Fruit fly (Drosophila melanogaster): ENCODE data around the gene CG13727.

Gene CG13727

DNA sequence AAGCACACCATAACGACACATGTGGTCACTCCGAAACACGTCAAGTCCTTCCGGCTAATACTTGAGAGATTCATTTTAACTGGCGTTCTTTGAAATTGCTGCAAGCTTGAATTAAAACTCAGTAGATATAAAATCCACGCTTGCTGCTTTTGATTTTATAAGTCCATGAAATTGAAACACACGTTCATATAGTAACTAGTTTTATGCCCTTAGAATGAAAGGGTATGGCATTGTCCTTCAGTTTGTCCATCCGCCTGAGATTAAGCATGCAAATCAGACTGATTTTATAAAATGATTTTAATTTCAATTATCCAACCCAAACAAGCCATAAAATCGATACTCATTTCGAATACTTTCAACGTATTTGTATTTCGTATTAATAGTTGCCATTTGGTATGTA, 3.5 kb upstream of the CG13727 start, which contains the start of gene brv2:
TSS of gene brv2 (minus strand) at position 101 of the 400 bp plus-strand sequence.
- TF ChIP-seq CG33017 (tag; optimal IDR thresholded peaks at IDR 0.05): no peak
- no peak for TF ChIP-seq CG1620 (GFP tag; optimal IDR thresholded peaks at IDR 0.05)
- no peak for TF ChIP-seq CG11617 (GFP tag; optimal IDR thresholded peaks at IDR 0.05)
- no peak for TF ChIP-seq Crg-1 (GFP tag; optimal IDR thresholded peaks at IDR 0.05)
- TF ChIP-seq CG7045 (GFP tag; optimal IDR thresholded peaks at IDR 0.05): no peak
- TF ChIP-seq CG14711 (tag; optimal IDR thresholded peaks at IDR 0.05): no peak
- TF ChIP-seq CG7101 (tag; optimal IDR thresholded peaks at IDR 0.05): no peak
- no peak for TF ChIP-seq cnc (optimal IDR thresholded peaks at IDR 0.05)
- no peak for TF ChIP-seq bab1 (GFP tag; optimal IDR thresholded peaks at IDR 0.05)
- TF ChIP-seq ovo (GFP tag; optimal IDR thresholded peaks at IDR 0.05): no peak
- no peak for TF ChIP-seq Clk (GFP tag; optimal IDR thresholded peaks at IDR 0.05)
- no peak for TF ChIP-seq kay (GFP tag; ENCODE audit: borderline replicate concordance)
- no peak for TF ChIP-seq CG12768 (GFP tag; optimal IDR thresholded peaks at IDR 0.05)
- no peak for TF ChIP-seq tj (GFP tag; optimal IDR thresholded peaks at IDR 0.05)
- no peak for TF ChIP-seq CG5204 (GFP tag; optimal IDR thresholded peaks at IDR 0.05)
- no peak for TF ChIP-seq Mnt (GFP tag; optimal IDR thresholded peaks at IDR 0.05)
- no peak for TF ChIP-seq pad (GFP tag; optimal IDR thresholded peaks at IDR 0.05)
- TF ChIP-seq Hr96 (GFP tag; optimal IDR thresholded peaks at IDR 0.05): no peak

dm6 chr3L:17339756-17340155, 1.4 kb downstream of the CG13727 start:
- TF ChIP-seq CG11617 (GFP tag; optimal IDR thresholded peaks at IDR 0.05): no peak

dm6 chr3L:17339122-17339521, 2.0 kb downstream of the CG13727 start, which contains the start of gene CG6479:
TSS of gene CG6479 (minus strand) at chr3L:17339262.
- no peak for TF ChIP-seq CG7101 (tag; optimal IDR thresholded peaks at IDR 0.05)
- TF ChIP-seq Mnt (GFP tag; optimal IDR thresholded peaks at IDR 0.05): no peak
- no peak for TF ChIP-seq Hr96 (GFP tag; optimal IDR thresholded peaks at IDR 0.05)
- no peak for TF ChIP-seq CG14711 (tag; optimal IDR thresholded peaks at IDR 0.05)
- no peak for TF ChIP-seq pad (GFP tag; optimal IDR thresholded peaks at IDR 0.05)
- TF ChIP-seq cic (GFP tag; optimal IDR thresholded peaks at IDR 0.05): no peak
- no peak for TF ChIP-seq Crg-1 (GFP tag; optimal IDR thresholded peaks at IDR 0.05)
- TF ChIP-seq CG12768 (GFP tag; optimal IDR thresholded peaks at IDR 0.05): no peak
- no peak for TF ChIP-seq CG33017 (tag; optimal IDR thresholded peaks at IDR 0.05)
- TF ChIP-seq CG7045 (GFP tag; optimal IDR thresholded peaks at IDR 0.05): no peak
- TF ChIP-seq CG1620 (GFP tag; optimal IDR thresholded peaks at IDR 0.05): no peak
- TF ChIP-seq CG5204 (GFP tag; optimal IDR thresholded peaks at IDR 0.05): no peak
- no peak for TF ChIP-seq cnc (optimal IDR thresholded peaks at IDR 0.05)
- TF ChIP-seq CG11617 (GFP tag; optimal IDR thresholded peaks at IDR 0.05): no peak
- TF ChIP-seq tj (GFP tag; optimal IDR thresholded peaks at IDR 0.05): no peak
- TF ChIP-seq toe (GFP tag; optimal IDR thresholded peaks at IDR 0.05): no peak
- no peak for TF ChIP-seq Clk (GFP tag; optimal IDR thresholded peaks at IDR 0.05)

- TF ChIP-seq CG7045 (GFP tag; optimal IDR thresholded peaks at IDR 0.05): no peak
- no peak for TF ChIP-seq cic (GFP tag; optimal IDR thresholded peaks at IDR 0.05)
- TF ChIP-seq cnc (optimal IDR thresholded peaks at IDR 0.05): no peak
- TF ChIP-seq Mnt (GFP tag; optimal IDR thresholded peaks at IDR 0.05): no peak
- TF ChIP-seq bab1 (GFP tag; optimal IDR thresholded peaks at IDR 0.05): no peak
- TF ChIP-seq ovo (GFP tag; optimal IDR thresholded peaks at IDR 0.05): no peak
- no peak for TF ChIP-seq CG12768 (GFP tag; optimal IDR thresholded peaks at IDR 0.05)
- TF ChIP-seq tj (GFP tag; optimal IDR thresholded peaks at IDR 0.05): no peak
- no peak for TF ChIP-seq pad (GFP tag; optimal IDR thresholded peaks at IDR 0.05)
- no peak for TF ChIP-seq CG1620 (GFP tag; optimal IDR thresholded peaks at IDR 0.05)
- no peak for TF ChIP-seq CG33017 (tag; optimal IDR thresholded peaks at IDR 0.05)
- no peak for TF ChIP-seq kay (GFP tag; ENCODE audit: borderline replicate concordance)
- TF ChIP-seq CG7101 (tag; optimal IDR thresholded peaks at IDR 0.05): no peak
- no peak for TF ChIP-seq Clk (GFP tag; optimal IDR thresholded peaks at IDR 0.05)
- TF ChIP-seq CG14711 (tag; optimal IDR thresholded peaks at IDR 0.05): no peak
- no peak for TF ChIP-seq Crg-1 (GFP tag; optimal IDR thresholded peaks at IDR 0.05)
- TF ChIP-seq Hr96 (GFP tag; optimal IDR thresholded peaks at IDR 0.05): no peak
- no peak for TF ChIP-seq toe (GFP tag; optimal IDR thresholded peaks at IDR 0.05)
- no peak for TF ChIP-seq CG11617 (GFP tag; optimal IDR thresholded peaks at IDR 0.05)
Observed at dm6 chr3L:17329069-17329468, 12.0 kb downstream of the CG13727 start, which contains the start of gene Or74a. TSS of gene Or74a (minus strand) at chr3L:17329169.

DNA sequence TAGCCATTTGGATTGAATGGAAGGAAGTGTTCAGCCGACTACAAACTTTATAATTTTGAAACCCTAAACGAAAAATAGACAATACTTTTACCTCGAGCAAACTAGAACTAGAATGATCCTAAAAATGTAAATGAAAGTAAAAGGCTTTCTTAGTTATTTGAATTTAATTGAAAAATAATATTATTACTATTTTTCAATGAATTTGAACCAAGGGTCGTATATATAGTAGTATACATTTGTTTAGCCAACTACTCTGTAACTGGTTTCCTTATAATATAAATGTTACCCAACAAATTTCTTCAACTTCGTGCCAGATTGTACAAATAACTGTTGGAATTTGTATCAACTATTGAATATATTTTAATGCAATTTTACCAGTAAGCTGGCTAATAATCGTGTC, 15.7 kb downstream of the CG13727 start, which contains the start of gene CG13725:
TSS of gene CG13725 (minus strand) at position 101 of the 400 bp plus-strand sequence.
- no peak for TF ChIP-seq bab1 (GFP tag; optimal IDR thresholded peaks at IDR 0.05)
- no peak for TF ChIP-seq CG5204 (GFP tag; optimal IDR thresholded peaks at IDR 0.05)
- TF ChIP-seq kay (GFP tag; ENCODE audit: borderline replicate concordance): no peak
- no peak for TF ChIP-seq cic (GFP tag; optimal IDR thresholded peaks at IDR 0.05)
- no peak for TF ChIP-seq CG14711 (tag; optimal IDR thresholded peaks at IDR 0.05)
- no peak for TF ChIP-seq tj (GFP tag; optimal IDR thresholded peaks at IDR 0.05)
- no peak for TF ChIP-seq toe (GFP tag; optimal IDR thresholded peaks at IDR 0.05)
- no peak for TF ChIP-seq CG1620 (GFP tag; optimal IDR thresholded peaks at IDR 0.05)
- TF ChIP-seq Hr96 (GFP tag; optimal IDR thresholded peaks at IDR 0.05): no peak
- no peak for TF ChIP-seq cnc (optimal IDR thresholded peaks at IDR 0.05)
- TF ChIP-seq CG12768 (GFP tag; optimal IDR thresholded peaks at IDR 0.05): no peak
- TF ChIP-seq Clk (GFP tag; optimal IDR thresholded peaks at IDR 0.05): no peak
- no peak for TF ChIP-seq Crg-1 (GFP tag; optimal IDR thresholded peaks at IDR 0.05)
- no peak for TF ChIP-seq CG7101 (tag; optimal IDR thresholded peaks at IDR 0.05)
- TF ChIP-seq CG33017 (tag; optimal IDR thresholded peaks at IDR 0.05): no peak
- no peak for TF ChIP-seq CG11617 (GFP tag; optimal IDR thresholded peaks at IDR 0.05)
- TF ChIP-seq CG7045 (GFP tag; optimal IDR thresholded peaks at IDR 0.05): no peak

DNA sequence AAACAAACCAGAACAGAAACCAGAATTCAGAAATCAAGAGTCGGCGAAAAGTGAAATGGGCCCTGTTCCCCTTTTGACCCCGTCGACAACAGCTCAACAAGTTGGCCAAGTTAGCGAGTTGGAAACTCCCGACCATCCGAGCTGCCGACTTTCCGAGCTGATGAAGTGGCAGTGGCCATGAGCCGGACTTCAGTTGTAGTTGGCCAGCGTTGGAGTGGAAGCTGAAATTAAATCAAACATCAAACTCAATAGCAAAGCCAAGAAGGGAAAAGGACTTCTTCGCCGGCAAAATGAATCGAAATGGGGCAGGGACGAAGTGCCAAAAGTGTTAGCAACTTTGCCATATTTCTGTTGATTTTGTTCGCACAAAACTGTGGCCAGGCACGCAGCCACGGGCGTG, 18.6 kb downstream of the CG13727 start, which contains the start of gene CG13724:
TSS of gene CG13724 (plus strand) at position 301 of the 400 bp plus-strand sequence.
- no peak for TF ChIP-seq ovo (GFP tag; optimal IDR thresholded peaks at IDR 0.05)
- no peak for TF ChIP-seq kay (GFP tag; ENCODE audit: borderline replicate concordance)
- no peak for TF ChIP-seq CG7045 (GFP tag; optimal IDR thresholded peaks at IDR 0.05)
- no peak for TF ChIP-seq CG12768 (GFP tag; optimal IDR thresholded peaks at IDR 0.05)
- no peak for TF ChIP-seq CG5204 (GFP tag; optimal IDR thresholded peaks at IDR 0.05)

Measured in whole organism, adult.